Fruit fly (Drosophila melanogaster) whole organism, adult: ENCODE data around the gene CG17721.
A peak's percentile ranks its signal among the peaks of the same experiment; 100 is the strongest.

Experiments used
- CG11617 ChIP-seq: fragments of 200-800 bp; sonication (Bioruptor generic); optimal IDR thresholded peaks from 2 replicates; lab custom pipeline; 2017; ENCODE audit warnings: mild to moderate bottlenecking, missing biosample characterization, missing genetic modification reagents, missing genetic modification characterization
- CG12768 ChIP-seq: fragments of 200-800 bp; sonication (Bioruptor generic); optimal IDR thresholded peaks from 2 replicates; lab custom pipeline; 2017; ENCODE audit warnings: missing biosample characterization, missing genetic modification characterization, mild to moderate bottlenecking, moderate library complexity, missing genetic modification reagents
- CG14711 ChIP-seq: fragments of 200-800 bp; sonication (Bioruptor generic); optimal IDR thresholded peaks from 2 replicates; lab custom pipeline; 2018; ENCODE audit warnings: missing biosample characterization, mild to moderate bottlenecking, missing genetic modification characterization, moderate library complexity
- CG1620 ChIP-seq: fragments of 200-800 bp; sonication (Bioruptor generic); optimal IDR thresholded peaks from 2 replicates; lab custom pipeline; 2016; ENCODE audit warnings: missing biosample characterization, missing genetic modification characterization
- CG33017 ChIP-seq: fragments of 200-800 bp; sonication (Bioruptor generic); optimal IDR thresholded peaks from 2 replicates; lab custom pipeline; 2018; ENCODE audit warnings: missing biosample characterization, mild to moderate bottlenecking, missing genetic modification characterization, moderate library complexity
- CG5204 ChIP-seq: fragments of 200-800 bp; sonication (Bioruptor generic); optimal IDR thresholded peaks from 2 replicates; lab custom pipeline; 2016; ENCODE audit warnings: missing biosample characterization, missing genetic modification characterization
- CG7045 ChIP-seq: fragments of 200-800 bp; sonication (Bioruptor generic); optimal IDR thresholded peaks from 2 replicates; lab custom pipeline; 2017; ENCODE audit warnings: missing biosample characterization, mild to moderate bottlenecking, missing genetic modification characterization
- CG7101 ChIP-seq: fragments of 200-800 bp; sonication (Bioruptor generic); optimal IDR thresholded peaks from 2 replicates; lab custom pipeline; 2018; ENCODE audit warnings: missing biosample characterization, mild to moderate bottlenecking, missing genetic modification characterization, moderate library complexity
- Clk ChIP-seq: fragments of 200-800 bp; sonication (Bioruptor generic); optimal IDR thresholded peaks from 2 replicates; lab custom pipeline; 2017; ENCODE audit warnings: missing biosample characterization, missing genetic modification characterization
- Crg-1 ChIP-seq: fragments of 200-800 bp; sonication (Bioruptor generic); optimal IDR thresholded peaks from 2 replicates; lab custom pipeline; 2016; ENCODE audit warnings: missing biosample characterization, missing genetic modification characterization
- Hr96 ChIP-seq: fragments of 200-800 bp; sonication (Bioruptor generic); optimal IDR thresholded peaks from 2 replicates; lab custom pipeline; 2016; ENCODE audit warnings: missing biosample characterization, missing genetic modification characterization
- Mnt ChIP-seq: fragments of 200-800 bp; sonication (Bioruptor generic); optimal IDR thresholded peaks from 2 replicates; lab custom pipeline; 2016; ENCODE audit warnings: missing biosample characterization, mild to moderate bottlenecking, missing genetic modification characterization
- bab1 ChIP-seq: fragments of 200-800 bp; sonication (Bioruptor generic); optimal IDR thresholded peaks from 3 replicates; lab custom pipeline; 2019; ENCODE audit warnings: missing biosample characterization, mild to moderate bottlenecking, missing genetic modification characterization, moderate library complexity
- cic ChIP-seq: fragments of 200-800 bp; sonication (Bioruptor generic); optimal IDR thresholded peaks from 2 replicates; lab custom pipeline; 2017; ENCODE audit warnings: missing biosample characterization, mild to moderate bottlenecking, missing genetic modification characterization, moderate library complexity
- cnc ChIP-seq, 2 experiments: fragments of >200 bp; optimal IDR thresholded peaks; 2 replicates each; lab custom pipeline; 2017
- kay ChIP-seq: fragments of 200-800 bp; sonication (Bioruptor generic); peaks from one replicate; lab custom pipeline; 2016; ENCODE audit warnings: missing biosample characterization, missing genetic modification characterization, borderline replicate concordance
- ovo ChIP-seq: fragments of 200-800 bp; sonication (Bioruptor generic); optimal IDR thresholded peaks from 2 replicates; lab custom pipeline; 2016; ENCODE audit warnings: missing biosample characterization, missing genetic modification characterization
- pad ChIP-seq: fragments of 200-800 bp; sonication (Bioruptor generic); optimal IDR thresholded peaks from 3 replicates; lab custom pipeline; 2017; ENCODE audit warnings: missing biosample characterization, missing genetic modification characterization, mild to moderate bottlenecking, moderate library complexity, missing genetic modification reagents
- tj ChIP-seq: fragments of 200-800 bp; sonication (Bioruptor generic); optimal IDR thresholded peaks from 3 replicates; lab custom pipeline; 2017; ENCODE audit warnings: missing biosample characterization, mild to moderate bottlenecking, missing genetic modification characterization, moderate library complexity
- toe ChIP-seq: fragments of 200-800 bp; sonication (Bioruptor generic); optimal IDR thresholded peaks from 2 replicates; lab custom pipeline; 2016; ENCODE audit warnings: missing biosample characterization, missing genetic modification characterization

CG17721 gene

dm6 chr3R:11200042-11200884 lies 34.7 kb upstream of the CG17721 start:
- TF ChIP-seq pad (GFP tag; lab: Kevin White, UChicago) (no peak), toe (GFP tag; lab: Kevin White, UChicago) (no peak), CG1620 (no peak), CG14711 (tag; lab: Kevin White, UChicago) (peak; percentile 56), CG7045 (GFP tag; lab: Kevin White, UChicago) (peak; percentile 2), CG33017 (tag; lab: Kevin White, UChicago) (no peak), cic (GFP tag; lab: Kevin White, UChicago) (peak; percentile 30), CG7101 (tag; lab: Kevin White, UChicago) (no peak), Mnt (GFP tag; lab: Kevin White, UChicago) (peak; percentile 27), cnc (optimal IDR thresholded peaks at IDR 0.05; lab: Kevin White, UChicago) (no peak), kay (GFP tag; lab: Kevin White, UChicago) (peak; percentile 92)

dm6 chr3R:11200885-11201421 lies 34.0 kb upstream of the CG17721 start:
- TF ChIP-seq CG1620: no peak
- TF ChIP-seq bab1 (GFP tag; lab: Kevin White, UChicago): no peak
- no peak for TF ChIP-seq cic (GFP tag; lab: Kevin White, UChicago)
- TF ChIP-seq CG33017 (tag; lab: Kevin White, UChicago): peak; percentile 46
- TF ChIP-seq CG7101 (tag; lab: Kevin White, UChicago): peak; percentile 50
- TF ChIP-seq CG11617 (GFP tag; lab: Kevin White, UChicago): peak; percentile 42

dm6 chr3R:11208766-11209331 lies 26.1 kb upstream of the CG17721 start:
- TF ChIP-seq Mnt (GFP tag; lab: Kevin White, UChicago) (peak; percentile 18), Clk (GFP tag; lab: Kevin White, UChicago) (no peak), cic (GFP tag; lab: Kevin White, UChicago) (peak; percentile 44), bab1 (GFP tag; lab: Kevin White, UChicago) (peak; percentile 48)

dm6 chr3R:11209801-11210402 lies 25.0 kb upstream of the CG17721 start, which contains the start of the genes SdhC and Tctp:
Gene SdhC (minus strand): TSS chr3R:11209849.
Gene Tctp (plus strand): TSS chr3R:11210247.
- TF ChIP-seq ovo (GFP tag; lab: Kevin White, UChicago) (peak; percentile 74), Mnt (GFP tag; lab: Kevin White, UChicago) (peak; percentile 92), tj (GFP tag; lab: Kevin White, UChicago) (peak; percentile 32), bab1 (GFP tag; lab: Kevin White, UChicago) (peak; percentile 48), cnc (optimal IDR thresholded peaks at IDR 0.05; lab: Kevin White, UChicago) (no peak), Clk (GFP tag; lab: Kevin White, UChicago) (no peak), Crg-1 (peak; percentile 33), pad (GFP tag; lab: Kevin White, UChicago) (peak; percentile 42), CG5204 (GFP tag; lab: Kevin White, UChicago) (no peak), cic (GFP tag; lab: Kevin White, UChicago) (peak; percentile 69), CG14711 (tag; lab: Kevin White, UChicago) (peak; percentile 36), CG7101 (tag; lab: Kevin White, UChicago) (peak; percentile 68), toe (GFP tag; lab: Kevin White, UChicago) (peak; percentile 77), CG11617 (GFP tag; lab: Kevin White, UChicago) (peak; percentile 90), CG1620 (peak; percentile 51), CG12768 (GFP tag; lab: Kevin White, UChicago) (peak; percentile 44), CG7045 (GFP tag; lab: Kevin White, UChicago) (peak; percentile 48), CG33017 (tag; lab: Kevin White, UChicago) (peak; percentile 37), Hr96 (GFP tag; lab: Kevin White, UChicago) (peak; percentile 77), kay (GFP tag; lab: Kevin White, UChicago) (no peak)

dm6 chr3R:11211291-11212061 lies 23.5 kb upstream of the CG17721 start:
- no peak for TF ChIP-seq Clk (GFP tag; lab: Kevin White, UChicago)
- TF ChIP-seq Mnt (GFP tag; lab: Kevin White, UChicago): peak; percentile 95
- TF ChIP-seq CG33017 (tag; lab: Kevin White, UChicago): peak; percentile 49
- TF ChIP-seq kay (GFP tag; lab: Kevin White, UChicago): no peak
- TF ChIP-seq CG7045 (GFP tag; lab: Kevin White, UChicago): peak; percentile 44
- TF ChIP-seq Hr96 (GFP tag; lab: Kevin White, UChicago): peak; percentile 67
- TF ChIP-seq CG12768 (GFP tag; lab: Kevin White, UChicago): peak; percentile 68
- peak; percentile 87 for TF ChIP-seq ovo (GFP tag; lab: Kevin White, UChicago)
- peak; percentile 69 for TF ChIP-seq CG11617 (GFP tag; lab: Kevin White, UChicago)
- TF ChIP-seq Crg-1: peak; percentile 40
- TF ChIP-seq CG5204 (GFP tag; lab: Kevin White, UChicago): no peak
- TF ChIP-seq toe (GFP tag; lab: Kevin White, UChicago): peak; percentile 72
- peak; percentile 61 for TF ChIP-seq cic (GFP tag; lab: Kevin White, UChicago)
- TF ChIP-seq CG7101 (tag; lab: Kevin White, UChicago): peak; percentile 68
- TF ChIP-seq cnc (optimal IDR thresholded peaks at IDR 0.05; lab: Kevin White, UChicago): no peak
- peak; percentile 55 for TF ChIP-seq bab1 (GFP tag; lab: Kevin White, UChicago)
- peak; percentile 62 for TF ChIP-seq CG14711 (tag; lab: Kevin White, UChicago)
- peak; percentile 75 for TF ChIP-seq tj (GFP tag; lab: Kevin White, UChicago)
- TF ChIP-seq CG1620: peak; percentile 61
- peak; percentile 58 for TF ChIP-seq pad (GFP tag; lab: Kevin White, UChicago)
